Fruit fly (Drosophila melanogaster): ENCODE results near the gene CCT6.

Gene CCT6

dm6 chrX:15740881-15741280, 5.6 kb upstream of the CCT6 start (continued):
- TF ChIP-seq HmgZ (tag; optimal IDR thresholded peaks at IDR 0.05) (no peak), CG3065 (GFP tag; optimal IDR thresholded peaks at IDR 0.05) (no peak), CG7928 (GFP tag; optimal IDR thresholded peaks at IDR 0.05) (no peak), CG6654 (GFP tag; optimal IDR thresholded peaks at IDR 0.05) (no peak), CG9932 (GFP tag; IDR thresholded peaks at IDR 0.05) (0 out of 2 replicates have a peak, but pooled peaks have one; percentile 28), CG3838 (GFP tag; optimal IDR thresholded peaks at IDR 0.05) (no peak)

dm6 chrX:15746682-15747196, 291 bp downstream of the CCT6 start:
- TF ChIP-seq mld (GFP tag; IDR thresholded peaks at IDR 0.05; ENCODE audit: partially characterized antibody) (0 out of 3 replicates have a peak, but pooled peaks have one; percentile 23), Opbp (GFP tag; IDR thresholded peaks at IDR 0.05; ENCODE audit: partially characterized antibody) (peak; percentile 19; the same call in 1 of the 3 replicates), CG13624 (GFP tag; optimal IDR thresholded peaks at IDR 0.05) (peak; percentile 0), ato (GFP tag; IDR thresholded peaks at IDR 0.05; ENCODE audit: partially characterized antibody) (no peak), unc-4 (GFP tag; IDR thresholded peaks at IDR 0.05; ENCODE audit: partially characterized antibody) (0 out of 2 replicates have a peak, but pooled peaks have one; percentile 9), CG4617 (GFP tag; optimal IDR thresholded peaks at IDR 0.05; ENCODE audit: borderline replicate concordance) (peak; percentile 55), tap (tag; optimal IDR thresholded peaks at IDR 0.05) (no peak), MESR4 (GFP tag; optimal IDR thresholded peaks at IDR 0.05) (peak; percentile 80), CG5180 (GFP tag; optimal IDR thresholded peaks at IDR 0.05) (no peak), YL-1 (GFP tag; optimal IDR thresholded peaks at IDR 0.05) (peak; percentile 49), Sin3A (optimal IDR thresholded peaks at IDR 0.05) (peak; percentile 66), dm (GFP tag; optimal IDR thresholded peaks at IDR 0.05) (peak; percentile 42), bigmax (GFP tag; optimal IDR thresholded peaks at IDR 0.05) (peak; percentile 96), CG8281 (tag; optimal IDR thresholded peaks at IDR 0.05) (no peak), CG34422 (GFP tag; IDR thresholded peaks at IDR 0.05) (peak; percentile 50; the same call in 1 of the 3 replicates), kay (GFP tag; optimal IDR thresholded peaks at IDR 0.05) (peak; percentile 76), CG9797 (GFP tag; optimal IDR thresholded peaks at IDR 0.05) (peak; percentile 8), Elba2 (GFP tag; optimal IDR thresholded peaks at IDR 0.05) (peak; percentile 69)

- TF ChIP-seq pzg (GFP tag; optimal IDR thresholded peaks at IDR 0.05): peak; percentile 92
- no peak for TF ChIP-seq sd (tag; optimal IDR thresholded peaks at IDR 0.05)
- peak; percentile 53 for TF ChIP-seq Myb (GFP tag; optimal IDR thresholded peaks at IDR 0.05)
- no peak for TF ChIP-seq jigr1 (GFP tag; IDR thresholded peaks at IDR 0.05)
- peak; percentile 10 for TF ChIP-seq B-H2 (GFP tag; optimal IDR thresholded peaks at IDR 0.05)
- TF ChIP-seq dmrt99B (tag; optimal IDR thresholded peaks at IDR 0.05): no peak
- TF ChIP-seq hkb (optimal IDR thresholded peaks at IDR 0.05): peak; percentile 17
- no peak for TF ChIP-seq hkb (GFP tag; IDR thresholded peaks at IDR 0.05)
- peak; percentile 4 for TF ChIP-seq Sin3A (optimal IDR thresholded peaks at IDR 0.05)
- no peak for TF ChIP-seq CG30431 (GFP tag; optimal IDR thresholded peaks at IDR 0.05)
- peak; percentile 31 for TF ChIP-seq CG33213 (GFP tag; optimal IDR thresholded peaks at IDR 0.05)
- peak; percentile 7 for TF ChIP-seq nom (GFP tag; optimal IDR thresholded peaks at IDR 0.05)
- peak; percentile 99 for TF ChIP-seq wek (GFP tag; optimal IDR thresholded peaks at IDR 0.05)
- peak; percentile 39 for TF ChIP-seq Fer1 (GFP tag; optimal IDR thresholded peaks at IDR 0.05)
- TF ChIP-seq CG1603 (tag; optimal IDR thresholded peaks at IDR 0.05): peak; percentile 84
- TF ChIP-seq twi (tag; optimal IDR thresholded peaks at IDR 0.05): no peak
- no peak for TF ChIP-seq CG4282 (GFP tag; optimal IDR thresholded peaks at IDR 0.05)
- no peak for TF ChIP-seq CG17802 (tag; optimal IDR thresholded peaks at IDR 0.05)
- no peak for TF ChIP-seq Chrac-16 (GFP tag; optimal IDR thresholded peaks at IDR 0.05)
- peak; percentile 82 for TF ChIP-seq CG9797 (GFP tag; optimal IDR thresholded peaks at IDR 0.05)
- TF ChIP-seq zfh2 (GFP tag; optimal IDR thresholded peaks at IDR 0.05): no peak
- TF ChIP-seq Dip2 (GFP tag; IDR thresholded peaks at IDR 0.05): no peak
- TF ChIP-seq ERR (GFP tag; optimal IDR thresholded peaks at IDR 0.05): no peak
- 0 out of 3 replicates have a peak, but pooled peaks have one; percentile 21 for TF ChIP-seq zfh1 (GFP tag; IDR thresholded peaks at IDR 0.05)
- TF ChIP-seq bigmax (GFP tag; optimal IDR thresholded peaks at IDR 0.05): peak; percentile 68
- TF ChIP-seq Lhr (GFP tag; optimal IDR thresholded peaks at IDR 0.05): peak; percentile 29
- peak; percentile 69 for TF ChIP-seq Opbp (GFP tag; IDR thresholded peaks at IDR 0.05; ENCODE audit: partially characterized antibody)
- no peak for TF ChIP-seq CG18476 (GFP tag; optimal IDR thresholded peaks at IDR 0.05)
Observed at dm6 chrX:15748945-15749344, 2.5 kb downstream of the CCT6 start, which contains the start of gene Mvd. Mvd (plus strand) TSS chrX:15749166.

All from whole organism, embryonic.